Fruit fly (Drosophila melanogaster) whole organism, wandering third instar larva: ENCODE data around the gene Gycbeta100B.
A peak's percentile ranks its signal among the peaks of the same experiment; 100 is the strongest.

ENCODE experiments used
- Abd-B ChIP-seq: fragments of >200 bp; optimal IDR thresholded peaks from 2 replicates; lab custom pipeline; 2017; ENCODE audit warnings: missing biosample characterization, missing genetic modification characterization
- CG32264 ChIP-seq: fragments of 200-800 bp; sonication (Bioruptor generic); optimal IDR thresholded peaks from 2 replicates; lab custom pipeline; 2016; ENCODE audit warnings: missing biosample characterization, missing genetic modification characterization
- CG9705 ChIP-seq: fragments of 200-800 bp; sonication (Bioruptor generic); optimal IDR thresholded peaks from 2 replicates; lab custom pipeline; 2018; ENCODE audit warnings: missing biosample characterization, mild to moderate bottlenecking, missing genetic modification characterization
- CrebA ChIP-seq: fragments of 200-800 bp; sonication (Bioruptor generic); optimal IDR thresholded peaks from 2 replicates; lab custom pipeline; 2016; ENCODE audit warnings: missing biosample characterization, mild to moderate bottlenecking, missing genetic modification characterization, borderline replicate concordance
- Dfd ChIP-seq: fragments of >200 bp; optimal IDR thresholded peaks from 2 replicates; lab custom pipeline; 2017; ENCODE audit warnings: missing biosample characterization, missing genetic modification characterization
- GATAd ChIP-seq: sonication (Bioruptor generic); optimal IDR thresholded peaks from 2 replicates; lab custom pipeline; 2016; ENCODE audit warnings: missing biosample characterization, missing genetic modification characterization
- HLH106 ChIP-seq: fragments of 200-800 bp; optimal IDR thresholded peaks from 3 replicates; lab custom pipeline; 2019; ENCODE audit warnings: missing biosample characterization, mild to moderate bottlenecking, missing genetic modification characterization, moderate library complexity
- Hnf4 ChIP-seq: fragments of 200-800 bp; sonication (Bioruptor generic); optimal IDR thresholded peaks from 2 replicates; lab custom pipeline; 2016; ENCODE audit warnings: missing biosample characterization, mild to moderate bottlenecking, missing genetic modification characterization
- Hr78 ChIP-seq: fragments of >200 bp; optimal IDR thresholded peaks from 2 replicates; lab custom pipeline; 2017; ENCODE audit warnings: missing biosample characterization, missing genetic modification characterization
- Hr83 ChIP-seq: fragments of 200-300 bp; sonication (Bioruptor generic); optimal IDR thresholded peaks from 2 replicates; lab custom pipeline; 2016; ENCODE audit warnings: missing biosample characterization, mild to moderate bottlenecking, missing genetic modification characterization, moderate library complexity; ENCODE audit not compliant: poor library complexity, severe bottlenecking
- Jra ChIP-seq: sonication (Bioruptor generic); optimal IDR thresholded peaks from 2 replicates; lab custom pipeline; 2016; ENCODE audit warnings: missing biosample characterization, missing genetic modification characterization
- Myc ChIP-seq: fragments of >200 bp; optimal IDR thresholded peaks from 2 replicates; lab custom pipeline; 2017
- N ChIP-seq: fragments of >200 bp; optimal IDR thresholded peaks from 2 replicates; lab custom pipeline; 2018; ENCODE audit warnings: missing biosample characterization, missing external identifiers, missing genetic modification characterization
- OdsH ChIP-seq: fragments of 200-800 bp; sonication (Bioruptor generic); optimal IDR thresholded peaks from 2 replicates; lab custom pipeline; 2016; ENCODE audit warnings: missing biosample characterization, mild to moderate bottlenecking, missing genetic modification characterization
- Rel ChIP-seq, 2 experiments: fragments of 200-800 bp; sonication (Bioruptor generic) in 1 of 2; optimal IDR thresholded peaks; 2 replicates in 1 of 2; 3 replicates in 1 of 2; lab custom pipeline; 2016 to 2019; ENCODE audit warnings: mild to moderate bottlenecking in 2 of 2, missing biosample characterization in 2 of 2, missing genetic modification characterization in 2 of 2, moderate library complexity in 1 of 2
- Sp1 ChIP-seq: fragments of 200-800 bp; sonication (Bioruptor generic); optimal IDR thresholded peaks from 3 replicates; lab custom pipeline; 2019; ENCODE audit warnings: missing biosample characterization, mild to moderate bottlenecking, missing genetic modification characterization, moderate library complexity
- Vsx2 ChIP-seq: fragments of 200-300, 225-300 bp; sonication (Bioruptor generic); optimal IDR thresholded peaks from 2 replicates; lab custom pipeline; 2018; ENCODE audit warnings: missing biosample characterization, missing genetic modification characterization; ENCODE audit not compliant: partially characterized antibody
- br ChIP-seq: fragments of 200-800 bp; sonication (Bioruptor generic); optimal IDR thresholded peaks from 2 replicates; lab custom pipeline; 2016; ENCODE audit warnings: missing biosample characterization, missing genetic modification characterization
- brk ChIP-seq: fragments of 200-800 bp; sonication (Bioruptor generic); optimal IDR thresholded peaks from 2 replicates; lab custom pipeline; 2016; ENCODE audit warnings: missing biosample characterization, mild to moderate bottlenecking, missing genetic modification characterization
- dl ChIP-seq, 2 experiments: fragments of 175-275, 200-275 bp in 1 of 2; fragments of 200-275 bp in 1 of 2; sonication (Bioruptor generic); optimal IDR thresholded peaks; lab custom pipeline; 2018; ENCODE audit warnings: mild to moderate bottlenecking in 2 of 2, missing biosample characterization in 2 of 2, missing genetic modification characterization in 2 of 2, moderate library complexity in 2 of 2; ENCODE audit not compliant: partially characterized antibody in 2 of 2, insufficient read depth in 1 of 2
- dmrt93B ChIP-seq: fragments of 200-800 bp; sonication (Bioruptor generic); optimal IDR thresholded peaks from 2 replicates; lab custom pipeline; 2018; ENCODE audit warnings: missing biosample characterization, mild to moderate bottlenecking, missing genetic modification characterization
- dsf ChIP-seq: sonication (Bioruptor generic); optimal IDR thresholded peaks from 2 replicates; lab custom pipeline; 2016; ENCODE audit warnings: missing biosample characterization, missing genetic modification characterization, borderline replicate concordance
- foxo ChIP-seq, 2 experiments: fragments of 200-800 bp; sonication (Bioruptor generic); optimal IDR thresholded peaks; 2 replicates in 1 of 2; 3 replicates in 1 of 2; lab custom pipeline; 2016 to 2017; ENCODE audit warnings: missing biosample characterization in 2 of 2, missing genetic modification characterization in 2 of 2
- fru ChIP-seq: fragments of 200-800 bp; sonication (Bioruptor generic); optimal IDR thresholded peaks from 3 replicates; lab custom pipeline; 2016; ENCODE audit warnings: missing biosample characterization, mild to moderate bottlenecking, missing genetic modification characterization
- h ChIP-seq: fragments of 200-800 bp; sonication (Bioruptor generic); optimal IDR thresholded peaks from 3 replicates; lab custom pipeline; 2016; ENCODE audit warnings: missing biosample characterization, mild to moderate bottlenecking, missing genetic modification characterization
- jim ChIP-seq: fragments of 175-275, 200-325 bp; sonication (Bioruptor generic); optimal IDR thresholded peaks from 2 replicates; lab custom pipeline; 2016; ENCODE audit warnings: missing biosample characterization, mild to moderate bottlenecking, missing genetic modification characterization
- lola ChIP-seq: fragments of >200 bp; optimal IDR thresholded peaks from 2 replicates; lab custom pipeline; 2017; ENCODE audit warnings: missing biosample characterization, missing genetic modification characterization
- pan ChIP-seq: fragments of >200 bp; optimal IDR thresholded peaks from 2 replicates; lab custom pipeline; 2017
- psq ChIP-seq: fragments of 200-800 bp; sonication (Bioruptor generic); optimal IDR thresholded peaks from 3 replicates; lab custom pipeline; 2017; ENCODE audit warnings: missing biosample characterization, mild to moderate bottlenecking, missing genetic modification characterization, moderate library complexity
- rgr ChIP-seq: fragments of 200-800 bp; sonication (Bioruptor generic); optimal IDR thresholded peaks from 3 replicates; lab custom pipeline; 2016; ENCODE audit warnings: missing biosample characterization, mild to moderate bottlenecking, missing genetic modification characterization
- sage ChIP-seq: fragments of 200-800 bp; sonication (Bioruptor generic); optimal IDR thresholded peaks from 2 replicates; lab custom pipeline; 2016; ENCODE audit warnings: missing biosample characterization, mild to moderate bottlenecking, missing genetic modification characterization
- sv ChIP-seq: fragments of 200-800 bp; sonication (Bioruptor generic); optimal IDR thresholded peaks from 3 replicates; lab custom pipeline; 2016; ENCODE audit warnings: missing biosample characterization, missing genetic modification characterization
- tai ChIP-seq: sonication (Bioruptor generic); optimal IDR thresholded peaks from 2 replicates; lab custom pipeline; 2016; ENCODE audit warnings: missing biosample characterization, missing genetic modification characterization
- usp ChIP-seq: fragments of >200 bp; optimal IDR thresholded peaks from 2 replicates; lab custom pipeline; 2017; ENCODE audit warnings: missing biosample characterization, missing genetic modification characterization
- woc ChIP-seq: sonication (Bioruptor generic); optimal IDR thresholded peaks from 2 replicates; lab custom pipeline; 2016; ENCODE audit warnings: missing biosample characterization, mild to moderate bottlenecking, missing genetic modification characterization

Gene Gycbeta100B

DNA sequence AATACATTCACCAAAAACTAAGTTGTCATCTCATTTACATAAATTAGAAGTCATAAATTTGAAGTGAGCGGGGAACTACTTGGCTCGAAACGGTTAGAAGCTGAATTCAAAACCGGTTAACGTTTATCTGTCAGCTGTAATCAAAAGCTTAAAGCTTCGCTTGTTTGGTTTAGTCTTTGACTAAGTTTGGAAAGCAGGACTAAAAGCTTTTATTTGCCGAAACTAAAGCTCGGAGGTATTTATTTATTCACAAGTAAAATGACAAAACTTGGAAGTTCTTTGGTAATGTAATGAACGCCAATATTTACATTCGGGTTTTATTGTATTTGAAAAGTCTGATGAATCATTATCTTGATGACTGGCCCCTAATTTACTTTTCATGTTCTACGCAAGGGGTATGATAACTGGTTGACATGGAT is 6.8 kb upstream of the Gycbeta100B start:
- TF ChIP-seq sv (no peak), tai (no peak), h (GFP tag; lab: Kevin White, UChicago) (no peak), CG32264 (no peak), Hr83 (GFP tag; lab: Kevin White, UChicago) (no peak), dsf (GFP tag; lab: Kevin White, UChicago) (no peak), Rel (GFP tag; optimal IDR thresholded peaks at IDR 0.05; lab: Kevin White, UChicago) (no peak), Rel (tag; optimal IDR thresholded peaks at IDR 0.05; lab: Kevin White, UChicago) (peak; percentile 68), rgr (GFP tag; lab: Kevin White, UChicago) (no peak), Jra (GFP tag; lab: Kevin White, UChicago) (no peak)

DNA sequence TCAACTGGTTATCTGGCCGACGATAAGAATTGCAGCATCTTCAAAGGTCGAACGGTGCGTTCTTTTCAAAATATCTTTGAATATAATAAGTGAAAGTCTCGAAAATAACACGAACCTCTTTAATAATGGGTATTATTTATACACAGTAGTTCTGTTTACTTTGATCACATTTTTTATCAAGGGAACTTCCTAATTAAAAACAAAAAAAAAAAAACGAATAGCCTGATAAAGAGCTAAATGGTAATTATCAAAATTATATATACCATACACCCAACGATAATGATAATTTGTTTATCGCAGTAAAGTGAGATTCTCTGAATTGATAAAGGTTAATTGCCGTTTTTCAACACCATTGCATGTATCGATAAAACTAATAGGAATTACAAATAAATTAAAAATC is 3.6 kb upstream of the Gycbeta100B start, which contains the start of gene Ktch:
Gene Ktch, minus strand, starts transcription at position 101 of the 400 bp plus-strand sequence.
- TF ChIP-seq Abd-B (GFP tag; lab: Kevin White, UChicago) (no peak), foxo (GFP tag; optimal IDR thresholded peaks at IDR 0.05; lab: Kevin White, UChicago) (no peak), Hnf4 (no peak), sage (no peak), jim (GFP tag; lab: Kevin White, UChicago) (no peak), psq (GFP tag; lab: Kevin White, UChicago) (no peak), fru (GFP tag; lab: Kevin White, UChicago) (no peak), Sp1 (no peak), brk (GFP tag; lab: Kevin White, UChicago) (no peak), Dfd (GFP tag; lab: Kevin White, UChicago) (no peak), dl (GFP tag; optimal IDR thresholded peaks at IDR 0.05; lab: Kevin White, UChicago; ENCODE audit: insufficient read depth in 1 of 2, partially characterized antibody in 2 of 2) (no peak), sv (no peak), N (no peak), CrebA (no peak), Hr78 (GFP tag; lab: Kevin White, UChicago) (no peak)
- TF ChIP-seq, all 38 proteins: peak for 0

DNA sequence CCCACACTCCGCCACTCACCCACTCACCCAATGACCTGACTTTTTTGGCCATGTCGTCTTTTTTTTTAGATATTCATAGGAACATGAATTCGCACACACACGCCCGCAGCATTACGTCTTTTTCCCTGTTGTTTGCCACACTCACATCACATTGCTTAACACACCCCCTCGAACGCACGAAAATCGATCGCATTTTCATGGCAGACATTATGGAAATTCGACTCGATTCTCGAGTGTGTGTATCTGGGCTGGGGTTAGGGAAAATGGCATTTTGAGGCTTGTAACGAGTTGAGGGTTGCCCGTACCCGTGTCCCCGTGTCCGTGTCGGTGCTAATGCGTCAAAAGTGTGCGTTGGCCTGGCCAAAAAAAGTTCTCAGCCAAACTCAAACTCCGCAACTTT is 7.5 kb downstream of the Gycbeta100B start:
- TF ChIP-seq Rel (GFP tag; optimal IDR thresholded peaks at IDR 0.05; lab: Kevin White, UChicago), result no peak
- TF ChIP-seq Rel (tag; optimal IDR thresholded peaks at IDR 0.05; lab: Kevin White, UChicago), result no peak
- no peak for TF ChIP-seq CG9705 (GFP tag; lab: Kevin White, UChicago)
- no peak for TF ChIP-seq sage
- TF ChIP-seq Dfd (GFP tag; lab: Kevin White, UChicago), result no peak
- TF ChIP-seq GATAd (GFP tag; lab: Kevin White, UChicago), result no peak
- no peak for TF ChIP-seq CrebA
- no peak for TF ChIP-seq woc (GFP tag; lab: Kevin White, UChicago)
- TF ChIP-seq brk (GFP tag; lab: Kevin White, UChicago), result no peak
- no peak for TF ChIP-seq h (GFP tag; lab: Kevin White, UChicago)
- TF ChIP-seq Vsx2 (GFP tag; lab: Kevin White, UChicago), result no peak
- TF ChIP-seq usp (GFP tag; lab: Kevin White, UChicago), result no peak
- TF ChIP-seq OdsH (GFP tag; lab: Kevin White, UChicago), result no peak
- TF ChIP-seq dl (GFP tag; optimal IDR thresholded peaks at IDR 0.05; lab: Kevin White, UChicago; ENCODE audit: insufficient read depth in 1 of 2, partially characterized antibody in 2 of 2), result no peak
- TF ChIP-seq jim (GFP tag; lab: Kevin White, UChicago), result no peak
- TF ChIP-seq HLH106, result no peak
- TF ChIP-seq Sp1, result no peak
- no peak for TF ChIP-seq dsf (GFP tag; lab: Kevin White, UChicago)
- no peak for TF ChIP-seq dmrt93B (GFP tag; lab: Kevin White, UChicago)
- TF ChIP-seq N, result no peak
- no peak for TF ChIP-seq Abd-B (GFP tag; lab: Kevin White, UChicago)

DNA sequence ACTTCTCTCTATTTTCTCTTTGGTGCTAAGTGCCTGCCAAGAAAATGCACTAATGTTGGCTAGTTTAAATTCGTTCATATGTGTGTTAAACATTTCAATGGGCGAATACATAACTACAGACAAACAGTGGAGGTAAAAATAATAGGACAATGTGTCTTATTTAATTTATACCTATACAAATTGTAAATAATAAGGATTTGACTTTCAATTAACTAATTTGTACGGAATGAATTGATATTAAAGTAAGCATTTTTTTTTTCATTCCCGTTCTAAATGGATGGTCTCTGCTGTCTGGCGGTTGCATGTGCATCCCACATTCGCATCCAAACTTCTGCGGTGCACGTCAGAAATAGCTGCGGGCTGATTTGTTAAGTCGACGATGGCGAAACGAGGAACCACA is 12.7 kb downstream of the Gycbeta100B start:
- TF ChIP-seq Dfd (GFP tag; lab: Kevin White, UChicago) (no peak), tai (no peak), woc (GFP tag; lab: Kevin White, UChicago) (no peak), foxo (GFP tag; optimal IDR thresholded peaks at IDR 0.05; lab: Kevin White, UChicago) (no peak), Hnf4 (no peak), pan (lab: Kevin White, UChicago) (no peak), Myc (no peak), sage (no peak), CG32264 (no peak), Rel (GFP tag; optimal IDR thresholded peaks at IDR 0.05; lab: Kevin White, UChicago) (no peak), Rel (tag; optimal IDR thresholded peaks at IDR 0.05; lab: Kevin White, UChicago) (no peak), h (GFP tag; lab: Kevin White, UChicago) (no peak), lola (GFP tag; lab: Kevin White, UChicago) (no peak), psq (GFP tag; lab: Kevin White, UChicago) (no peak), HLH106 (no peak), dl (GFP tag; optimal IDR thresholded peaks at IDR 0.05; lab: Kevin White, UChicago; ENCODE audit: insufficient read depth in 1 of 2, partially characterized antibody in 2 of 2) (no peak), Hr78 (GFP tag; lab: Kevin White, UChicago) (no peak), br (no peak)
